Worm (Caenorhabditis elegans): ENCODE results near the gene zhit-3.

DNA sequence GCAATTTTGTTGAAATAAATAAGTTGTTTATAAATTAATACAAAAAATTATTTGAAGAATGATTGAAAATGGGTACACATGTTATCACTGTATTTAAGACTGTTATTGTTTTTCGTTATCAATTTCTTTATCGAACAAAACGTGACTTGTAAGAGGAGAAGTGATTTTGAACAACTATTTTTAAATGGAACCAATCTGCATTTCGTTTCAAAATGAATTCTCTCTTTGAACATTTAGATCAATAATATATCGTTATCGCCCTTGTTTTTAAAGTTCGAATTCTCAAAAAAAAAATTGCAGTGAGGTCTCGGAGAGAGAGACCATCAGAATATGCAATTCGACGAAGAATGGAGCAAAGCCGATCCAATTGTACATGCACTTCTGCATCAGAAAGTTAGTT, 32.7 kb downstream of the zhit-3 start, which contains the start of gene cul-5:
- no peak for TF ChIP-seq K11D2.4 (GFP tag; IDR thresholded peaks at IDR 0.05)
- TF ChIP-seq fkh-3 (tag; optimal IDR thresholded peaks at IDR 0.05) = no peak
- no peak for TF ChIP-seq unc-62 (GFP tag; optimal IDR thresholded peaks at IDR 0.05)
- no peak for TF ChIP-seq let-607 (tag; optimal IDR thresholded peaks at IDR 0.05)
- no peak for TF ChIP-seq nhr-120 (GFP tag; IDR thresholded peaks at IDR 0.05)
